Worm (Caenorhabditis elegans): ENCODE results near the gene ctsa-2.

DNA sequence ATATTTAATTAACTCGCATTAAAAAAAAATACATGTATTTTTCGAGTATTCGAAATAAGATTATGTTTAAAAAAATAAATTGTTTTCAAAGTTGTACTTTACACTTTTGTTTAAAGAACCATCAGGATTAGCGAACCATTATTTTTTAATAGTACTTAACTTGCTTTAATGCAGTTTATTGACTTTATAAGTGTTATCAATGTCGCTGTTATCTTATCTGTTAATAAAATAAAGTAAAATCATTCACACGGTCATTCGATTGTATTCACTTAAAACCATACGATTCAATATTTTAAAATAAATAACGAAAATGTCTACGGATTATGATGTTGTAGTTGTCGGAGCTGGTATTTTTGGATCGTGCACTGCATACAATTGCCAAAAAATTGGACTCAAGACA lies 46.1 kb upstream of the ctsa-2 start, which contains the start of gene C15B12.1:
- TF ChIP-seq pha-4 (tag; optimal IDR thresholded peaks at IDR 0.05), result no peak
- no peak for TF ChIP-seq unc-62 (GFP tag; optimal IDR thresholded peaks at IDR 0.05)
- TF ChIP-seq unc-39 (tag; optimal IDR thresholded peaks at IDR 0.05), result no peak
- no peak for TF ChIP-seq nhr-237 (tag; optimal IDR thresholded peaks at IDR 0.05)
- TF ChIP-seq hlh-1 (tag; optimal IDR thresholded peaks at IDR 0.05), result no peak

All from whole organism, mixed stage, embryonic.